Fruit fly (Drosophila melanogaster) whole organism, wandering third instar larva: ENCODE measurements around the gene Tace.

ENCODE experiments used
- Abd-B ChIP-seq: fragments of >200 bp; optimal IDR thresholded peaks from 2 replicates; lab custom pipeline; 2017; ENCODE audit warnings: missing biosample characterization, missing genetic modification characterization
- CG32264 ChIP-seq: fragments of 200-800 bp; sonication (Bioruptor generic); optimal IDR thresholded peaks from 2 replicates; lab custom pipeline; 2016; ENCODE audit warnings: missing biosample characterization, missing genetic modification characterization
- CG9705 ChIP-seq: fragments of 200-800 bp; sonication (Bioruptor generic); optimal IDR thresholded peaks from 2 replicates; lab custom pipeline; 2018; ENCODE audit warnings: missing biosample characterization, mild to moderate bottlenecking, missing genetic modification characterization
- CrebA ChIP-seq: fragments of 200-800 bp; sonication (Bioruptor generic); optimal IDR thresholded peaks from 2 replicates; lab custom pipeline; 2016; ENCODE audit warnings: missing biosample characterization, mild to moderate bottlenecking, missing genetic modification characterization, borderline replicate concordance
- GATAd ChIP-seq: sonication (Bioruptor generic); optimal IDR thresholded peaks from 2 replicates; lab custom pipeline; 2016; ENCODE audit warnings: missing biosample characterization, missing genetic modification characterization
- HLH106 ChIP-seq: fragments of 200-800 bp; optimal IDR thresholded peaks from 3 replicates; lab custom pipeline; 2019; ENCODE audit warnings: missing biosample characterization, mild to moderate bottlenecking, missing genetic modification characterization, moderate library complexity
- Hnf4 ChIP-seq: fragments of 200-800 bp; sonication (Bioruptor generic); optimal IDR thresholded peaks from 2 replicates; lab custom pipeline; 2016; ENCODE audit warnings: missing biosample characterization, mild to moderate bottlenecking, missing genetic modification characterization
- Hr78 ChIP-seq: fragments of >200 bp; optimal IDR thresholded peaks from 2 replicates; lab custom pipeline; 2017; ENCODE audit warnings: missing biosample characterization, missing genetic modification characterization
- Hr83 ChIP-seq: fragments of 200-300 bp; sonication (Bioruptor generic); optimal IDR thresholded peaks from 2 replicates; lab custom pipeline; 2016; ENCODE audit warnings: missing biosample characterization, mild to moderate bottlenecking, missing genetic modification characterization, moderate library complexity; ENCODE audit not compliant: poor library complexity, severe bottlenecking
- Myc ChIP-seq: fragments of >200 bp; optimal IDR thresholded peaks from 2 replicates; lab custom pipeline; 2017
- N ChIP-seq: fragments of >200 bp; optimal IDR thresholded peaks from 2 replicates; lab custom pipeline; 2018; ENCODE audit warnings: missing biosample characterization, missing external identifiers, missing genetic modification characterization
- OdsH ChIP-seq: fragments of 200-800 bp; sonication (Bioruptor generic); optimal IDR thresholded peaks from 2 replicates; lab custom pipeline; 2016; ENCODE audit warnings: missing biosample characterization, mild to moderate bottlenecking, missing genetic modification characterization
- Rel ChIP-seq, 2 experiments: fragments of 200-800 bp; sonication (Bioruptor generic) in 1 of 2; optimal IDR thresholded peaks; 2 replicates in 1 of 2; 3 replicates in 1 of 2; lab custom pipeline; 2016 to 2019; ENCODE audit warnings: mild to moderate bottlenecking in 2 of 2, missing biosample characterization in 2 of 2, missing genetic modification characterization in 2 of 2, moderate library complexity in 1 of 2
- Sp1 ChIP-seq: fragments of 200-800 bp; sonication (Bioruptor generic); optimal IDR thresholded peaks from 3 replicates; lab custom pipeline; 2019; ENCODE audit warnings: missing biosample characterization, mild to moderate bottlenecking, missing genetic modification characterization, moderate library complexity
- dl ChIP-seq, 2 experiments: fragments of 175-275, 200-275 bp in 1 of 2; fragments of 200-275 bp in 1 of 2; sonication (Bioruptor generic); optimal IDR thresholded peaks; lab custom pipeline; 2018; ENCODE audit warnings: mild to moderate bottlenecking in 2 of 2, missing biosample characterization in 2 of 2, missing genetic modification characterization in 2 of 2, moderate library complexity in 2 of 2; ENCODE audit not compliant: partially characterized antibody in 2 of 2, insufficient read depth in 1 of 2
- dmrt93B ChIP-seq: fragments of 200-800 bp; sonication (Bioruptor generic); optimal IDR thresholded peaks from 2 replicates; lab custom pipeline; 2018; ENCODE audit warnings: missing biosample characterization, mild to moderate bottlenecking, missing genetic modification characterization
- dsf ChIP-seq: sonication (Bioruptor generic); optimal IDR thresholded peaks from 2 replicates; lab custom pipeline; 2016; ENCODE audit warnings: missing biosample characterization, missing genetic modification characterization, borderline replicate concordance
- ey ChIP-seq: fragments of 200-800 bp; sonication (Bioruptor generic); optimal IDR thresholded peaks from 2 replicates; lab custom pipeline; 2016; ENCODE audit warnings: missing biosample characterization, missing genetic modification characterization
- foxo ChIP-seq, 2 experiments: fragments of 200-800 bp; sonication (Bioruptor generic); optimal IDR thresholded peaks; 2 replicates in 1 of 2; 3 replicates in 1 of 2; lab custom pipeline; 2016 to 2017; ENCODE audit warnings: missing biosample characterization in 2 of 2, missing genetic modification characterization in 2 of 2
- fru ChIP-seq: fragments of 200-800 bp; sonication (Bioruptor generic); optimal IDR thresholded peaks from 3 replicates; lab custom pipeline; 2016; ENCODE audit warnings: missing biosample characterization, mild to moderate bottlenecking, missing genetic modification characterization
- h ChIP-seq: fragments of 200-800 bp; sonication (Bioruptor generic); optimal IDR thresholded peaks from 3 replicates; lab custom pipeline; 2016; ENCODE audit warnings: missing biosample characterization, mild to moderate bottlenecking, missing genetic modification characterization
- jim ChIP-seq: fragments of 175-275, 200-325 bp; sonication (Bioruptor generic); optimal IDR thresholded peaks from 2 replicates; lab custom pipeline; 2016; ENCODE audit warnings: missing biosample characterization, mild to moderate bottlenecking, missing genetic modification characterization
- lola ChIP-seq: fragments of >200 bp; optimal IDR thresholded peaks from 2 replicates; lab custom pipeline; 2017; ENCODE audit warnings: missing biosample characterization, missing genetic modification characterization
- pan ChIP-seq: fragments of >200 bp; optimal IDR thresholded peaks from 2 replicates; lab custom pipeline; 2017
- psq ChIP-seq: fragments of 200-800 bp; sonication (Bioruptor generic); optimal IDR thresholded peaks from 3 replicates; lab custom pipeline; 2017; ENCODE audit warnings: missing biosample characterization, mild to moderate bottlenecking, missing genetic modification characterization, moderate library complexity
- rgr ChIP-seq: fragments of 200-800 bp; sonication (Bioruptor generic); optimal IDR thresholded peaks from 3 replicates; lab custom pipeline; 2016; ENCODE audit warnings: missing biosample characterization, mild to moderate bottlenecking, missing genetic modification characterization
- sage ChIP-seq: fragments of 200-800 bp; sonication (Bioruptor generic); optimal IDR thresholded peaks from 2 replicates; lab custom pipeline; 2016; ENCODE audit warnings: missing biosample characterization, mild to moderate bottlenecking, missing genetic modification characterization
- sv ChIP-seq: fragments of 200-800 bp; sonication (Bioruptor generic); optimal IDR thresholded peaks from 3 replicates; lab custom pipeline; 2016; ENCODE audit warnings: missing biosample characterization, missing genetic modification characterization
- tai ChIP-seq: sonication (Bioruptor generic); optimal IDR thresholded peaks from 2 replicates; lab custom pipeline; 2016; ENCODE audit warnings: missing biosample characterization, missing genetic modification characterization
- usp ChIP-seq: fragments of >200 bp; optimal IDR thresholded peaks from 2 replicates; lab custom pipeline; 2017; ENCODE audit warnings: missing biosample characterization, missing genetic modification characterization
- woc ChIP-seq: sonication (Bioruptor generic); optimal IDR thresholded peaks from 2 replicates; lab custom pipeline; 2016; ENCODE audit warnings: missing biosample characterization, mild to moderate bottlenecking, missing genetic modification characterization

Tace gene

DNA sequence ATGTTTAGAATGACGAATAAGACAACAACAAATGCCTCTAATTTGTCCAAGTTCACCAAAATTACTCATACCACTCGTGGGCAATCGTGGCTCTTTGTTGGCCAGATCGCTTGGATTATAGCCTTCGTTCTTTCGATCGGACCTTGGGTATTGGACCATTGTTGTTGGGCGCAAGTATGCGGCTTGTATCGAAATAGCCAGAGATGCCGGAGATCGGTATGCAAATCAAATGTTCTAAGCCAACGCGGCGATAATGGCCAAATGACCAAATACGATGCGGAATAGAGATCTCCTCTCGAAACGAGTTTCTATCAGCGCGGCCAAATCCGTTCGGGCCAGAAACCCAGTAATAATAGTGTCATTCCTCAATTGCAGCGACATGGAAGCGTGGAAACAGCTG is 15.1 kb upstream of the Tace start:
- TF ChIP-seq lola (GFP tag; lab: Kevin White, UChicago) (no peak), rgr (GFP tag; lab: Kevin White, UChicago) (no peak), CG32264 (no peak), foxo (GFP tag; optimal IDR thresholded peaks at IDR 0.05; lab: Kevin White, UChicago) (no peak), Abd-B (no peak), sage (GFP tag; lab: Kevin White, UChicago) (no peak), GATAd (GFP tag; lab: Kevin White, UChicago) (no peak), Hnf4 (GFP tag; lab: Kevin White, UChicago) (no peak)

DNA sequence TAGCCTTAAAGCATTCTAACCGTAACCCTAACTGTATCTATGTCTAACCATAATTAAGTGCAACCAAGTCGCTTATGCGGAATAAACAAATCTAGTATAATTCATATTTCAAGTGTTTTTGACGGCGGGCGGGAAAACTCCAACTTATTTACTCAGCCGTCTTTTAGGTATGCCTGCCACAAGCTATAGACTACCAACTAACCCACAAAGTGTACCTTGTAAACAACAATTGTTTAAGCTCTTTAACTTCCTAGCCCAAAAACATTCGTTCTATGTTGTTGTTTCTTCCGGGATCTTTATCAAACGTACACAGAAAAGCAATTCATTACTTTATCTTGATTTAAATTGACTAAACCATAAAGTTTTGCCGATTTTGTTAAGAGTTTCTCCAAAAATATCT is 9.6 kb upstream of the Tace start:
- TF ChIP-seq sv (no peak), usp (GFP tag; lab: Kevin White, UChicago) (no peak), woc (GFP tag; lab: Kevin White, UChicago) (no peak), CrebA (GFP tag; lab: Kevin White, UChicago) (no peak), fru (GFP tag; lab: Kevin White, UChicago) (no peak), Hnf4 (GFP tag; lab: Kevin White, UChicago) (no peak), OdsH (no peak), pan (lab: Kevin White, UChicago) (no peak), lola (GFP tag; lab: Kevin White, UChicago) (no peak), psq (GFP tag; lab: Kevin White, UChicago) (no peak), sage (GFP tag; lab: Kevin White, UChicago) (no peak), N (no peak), Sp1 (GFP tag; lab: Kevin White, UChicago) (no peak), h (GFP tag; lab: Kevin White, UChicago) (no peak), Hr83 (GFP tag; lab: Kevin White, UChicago) (no peak), Abd-B (no peak)

DNA sequence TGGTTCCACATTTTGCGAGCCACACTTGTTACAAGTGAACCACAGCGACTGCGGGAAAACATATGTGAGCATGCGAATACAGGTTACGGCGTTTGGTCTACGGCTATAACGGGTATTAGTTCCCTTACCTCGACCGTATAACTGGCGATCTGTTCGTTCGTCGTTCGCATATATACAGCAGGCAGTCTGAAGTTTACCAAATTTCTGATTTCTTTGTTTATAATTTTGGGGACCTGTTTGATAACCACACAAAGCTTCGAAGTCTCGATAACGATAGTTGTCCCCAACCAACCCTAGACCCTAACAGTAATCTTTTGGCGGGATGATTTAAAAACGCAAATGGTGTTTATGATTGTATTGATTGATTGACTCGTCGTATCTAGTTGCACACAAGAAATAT is 7.2 kb upstream of the Tace start, which contains the start of gene Acph-1:
Gene Acph-1 (minus strand): TSS at position 278 of the 400 bp plus-strand sequence.
- TF ChIP-seq N, result no peak
- TF ChIP-seq Hr78, result no peak
- peak; percentile 61 for TF ChIP-seq rgr (GFP tag; lab: Kevin White, UChicago)
- TF ChIP-seq Sp1 (GFP tag; lab: Kevin White, UChicago), result no peak
- TF ChIP-seq lola (GFP tag; lab: Kevin White, UChicago), result no peak
- TF ChIP-seq woc (GFP tag; lab: Kevin White, UChicago), result no peak
- TF ChIP-seq psq (GFP tag; lab: Kevin White, UChicago), result no peak
- TF ChIP-seq foxo (GFP tag; optimal IDR thresholded peaks at IDR 0.05; lab: Kevin White, UChicago), result no peak
- TF ChIP-seq sv, result no peak
- no peak for TF ChIP-seq tai (GFP tag; lab: Kevin White, UChicago)
- no peak for TF ChIP-seq jim (GFP tag; lab: Kevin White, UChicago)
- no peak for TF ChIP-seq sage (GFP tag; lab: Kevin White, UChicago)
- TF ChIP-seq Rel (GFP tag; optimal IDR thresholded peaks at IDR 0.05; lab: Kevin White, UChicago), result no peak
- TF ChIP-seq Rel (tag; optimal IDR thresholded peaks at IDR 0.05; lab: Kevin White, UChicago), result peak; percentile 36
- no peak for TF ChIP-seq CG9705 (GFP tag; lab: Kevin White, UChicago)
- no peak for TF ChIP-seq dsf (GFP tag; lab: Kevin White, UChicago)

DNA sequence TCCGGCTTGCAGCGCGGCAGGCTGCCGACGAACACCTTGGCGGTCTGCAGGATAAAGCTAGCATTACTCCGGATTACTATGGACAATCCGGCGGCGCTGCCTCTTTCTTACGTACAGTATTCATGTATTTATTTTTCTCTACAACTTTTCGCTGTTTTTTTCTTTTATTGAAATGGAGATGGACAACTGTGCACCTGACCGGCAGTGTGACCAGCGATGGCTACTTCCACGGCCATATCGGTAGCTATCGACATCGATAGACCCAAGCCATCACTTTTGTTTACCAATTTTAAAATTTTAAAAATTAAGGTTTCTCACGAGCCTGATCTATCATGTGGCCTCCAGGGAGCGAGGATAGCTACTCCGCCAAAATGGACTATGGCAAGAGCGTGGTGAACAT is 5.3 kb upstream of the Tace start, which contains the start of the genes CG7903 and Sas-6:
Gene CG7903 (minus strand): TSS at position 197 of the 400 bp plus-strand sequence.
Gene Sas-6 (plus strand): TSS at position 323 of the 400 bp plus-strand sequence.
- TF ChIP-seq woc (GFP tag; lab: Kevin White, UChicago), result no peak
- TF ChIP-seq Hr83 (GFP tag; lab: Kevin White, UChicago), result peak; percentile 42
- peak; percentile 13 for TF ChIP-seq jim (GFP tag; lab: Kevin White, UChicago)

DNA sequence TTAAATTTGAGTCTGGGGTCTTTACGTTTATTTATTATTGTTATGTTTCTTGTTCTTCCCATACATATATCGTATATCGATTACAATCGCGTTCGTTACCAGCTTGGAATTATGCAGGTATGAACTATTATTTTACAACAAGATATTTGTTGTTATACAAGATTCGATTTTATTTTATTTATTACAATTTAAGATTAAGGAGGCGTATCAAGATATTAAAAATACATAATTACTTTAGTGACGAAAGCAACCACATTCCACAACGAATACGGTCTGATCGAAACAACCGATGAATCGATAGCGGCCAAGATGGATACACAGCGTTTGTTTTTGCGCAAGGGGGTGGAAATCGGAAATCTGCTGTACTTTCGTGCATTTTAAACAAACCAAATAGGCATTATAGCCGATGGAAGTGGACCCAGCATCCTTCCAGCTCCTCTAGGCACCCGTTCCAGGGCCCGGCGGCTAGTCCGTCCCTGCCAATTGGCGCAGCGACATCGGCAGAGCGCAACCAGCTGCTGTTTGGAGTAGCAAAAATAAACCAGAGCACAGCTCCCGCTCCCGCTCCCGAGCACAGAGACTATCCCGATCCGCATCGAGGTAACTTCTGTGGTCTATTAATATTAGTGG is 2.6 kb upstream of the Tace start, which contains the start of the genes CG15525 and CG11504:
Gene CG15525 (minus strand): TSS at position 70 of the 630 bp plus-strand sequence.
Gene CG11504 (plus strand): TSS at position 294 of the 630 bp plus-strand sequence.
- TF ChIP-seq OdsH (peak; percentile 54), GATAd (GFP tag; lab: Kevin White, UChicago) (no peak), HLH106 (tag; lab: Kevin White, UChicago) (peak; percentile 7), lola (GFP tag; lab: Kevin White, UChicago) (no peak), Hr83 (GFP tag; lab: Kevin White, UChicago) (no peak), woc (GFP tag; lab: Kevin White, UChicago) (no peak), Sp1 (GFP tag; lab: Kevin White, UChicago) (no peak), dl (GFP tag; optimal IDR thresholded peaks at IDR 0.05; lab: Kevin White, UChicago; ENCODE audit: insufficient read depth in 1 of 2, partially characterized antibody in 2 of 2) (no peak), ey (GFP tag; lab: Kevin White, UChicago) (peak; percentile 51), Myc (peak; percentile 28), Rel (GFP tag; optimal IDR thresholded peaks at IDR 0.05; lab: Kevin White, UChicago) (no peak), Rel (tag; optimal IDR thresholded peaks at IDR 0.05; lab: Kevin White, UChicago) (peak; percentile 67), sv (no peak), dmrt93B (GFP tag; lab: Kevin White, UChicago) (no peak)
